Fruit fly (Drosophila melanogaster) whole organism, prepupa: Measurements from ENCODE around the gene Best2.

Experiments used
- Blimp-1 ChIP-seq: fragments of 200-800 bp; sonication (Bioruptor generic); optimal IDR thresholded peaks from 3 replicates; lab custom pipeline; 2017; ENCODE audit warnings: missing biosample characterization, missing genetic modification characterization, mild to moderate bottlenecking, moderate library complexity, missing genetic modification reagents
- CG10631 ChIP-seq: fragments of 200-800 bp; sonication (Bioruptor generic); optimal IDR thresholded peaks from 2 replicates; lab custom pipeline; 2016; ENCODE audit warnings: missing biosample characterization, missing genetic modification characterization
- CG10669 ChIP-seq: fragments of 200-800 bp; sonication (Bioruptor generic); optimal IDR thresholded peaks from 3 replicates; lab custom pipeline; 2018; ENCODE audit warnings: missing biosample characterization, mild to moderate bottlenecking, missing genetic modification characterization, moderate library complexity
- CG11294 ChIP-seq: fragments of 200-800 bp; sonication (Bioruptor generic); IDR thresholded peaks from 2 replicates; pipeline ENCODE4 v1.3.6; 2022; ENCODE audit warnings: missing biosample characterization, missing genetic modification characterization
- CG11762 ChIP-seq: fragments of 200-800 bp; sonication (Bioruptor generic); optimal IDR thresholded peaks from 3 replicates; lab custom pipeline; 2016; ENCODE audit warnings: missing biosample characterization, missing genetic modification characterization; ENCODE audit not compliant: insufficient read depth
- CG15336 ChIP-seq: fragments of 200-800 bp; sonication (Bioruptor generic); IDR thresholded peaks from 2 replicates; pipeline ENCODE4 v1.3.6; 2022; ENCODE audit warnings: missing biosample characterization, missing genetic modification characterization
- CG1621 ChIP-seq: fragments of 200-800 bp; sonication (Bioruptor generic); optimal IDR thresholded peaks from 3 replicates; lab custom pipeline; 2018; ENCODE audit warnings: missing biosample characterization, mild to moderate bottlenecking, missing genetic modification characterization
- CG16779 ChIP-seq: fragments of 200-800 bp; sonication (Bioruptor generic); optimal IDR thresholded peaks from 3 replicates; lab custom pipeline; 2017; ENCODE audit warnings: missing biosample characterization, mild to moderate bottlenecking, missing genetic modification characterization
- CG31627 ChIP-seq: fragments of 200-800 bp; sonication (Bioruptor generic); optimal IDR thresholded peaks from 3 replicates; lab custom pipeline; 2016; ENCODE audit warnings: missing biosample characterization, missing genetic modification characterization
- CG32006 ChIP-seq: fragments of 200-800 bp; sonication (Bioruptor generic); optimal IDR thresholded peaks from 3 replicates; lab custom pipeline; 2017; ENCODE audit warnings: missing biosample characterization, mild to moderate bottlenecking, missing genetic modification characterization
- CG34406 ChIP-seq: fragments of 200-800 bp; sonication (Bioruptor generic); optimal IDR thresholded peaks from 3 replicates; lab custom pipeline; 2016; ENCODE audit warnings: missing biosample characterization, missing genetic modification characterization
- CG3919 ChIP-seq: fragments of 200-800 bp; sonication (Bioruptor generic); optimal IDR thresholded peaks from 3 replicates; lab custom pipeline; 2016; ENCODE audit warnings: missing biosample characterization, missing genetic modification characterization
- CG4318 ChIP-seq: fragments of 200-800 bp; sonication (Bioruptor generic); optimal IDR thresholded peaks from 3 replicates; lab custom pipeline; 2017; ENCODE audit warnings: missing biosample characterization, mild to moderate bottlenecking, missing genetic modification characterization
- CG6163 ChIP-seq: fragments of 200-800 bp; sonication (Bioruptor generic); IDR thresholded peaks from 3 replicates; pipeline ENCODE4 v1.3.6; 2022; ENCODE audit warnings: missing biosample characterization, missing genetic modification characterization
- CG6276 ChIP-seq: fragments of 200-800 bp; sonication (Bioruptor generic); optimal IDR thresholded peaks from 2 replicates; lab custom pipeline; 2017; ENCODE audit warnings: missing biosample characterization, mild to moderate bottlenecking, missing genetic modification characterization
- CG6792 ChIP-seq: fragments of 200-800 bp; sonication (Bioruptor generic); optimal IDR thresholded peaks from 3 replicates; lab custom pipeline; 2016; ENCODE audit warnings: missing biosample characterization, missing genetic modification characterization
- CG6808 ChIP-seq: fragments of 200-800 bp; sonication (Bioruptor generic); optimal IDR thresholded peaks from 3 replicates; lab custom pipeline; 2017; ENCODE audit warnings: missing biosample characterization, missing genetic modification characterization, mild to moderate bottlenecking, moderate library complexity, missing genetic modification reagents
- CG6854 ChIP-seq: fragments of 200-800 bp; sonication (Bioruptor generic); optimal IDR thresholded peaks from 2 replicates; lab custom pipeline; 2017; ENCODE audit warnings: missing biosample characterization, mild to moderate bottlenecking, missing genetic modification characterization
- CG7368 ChIP-seq: fragments of 200-800 bp; sonication (Bioruptor generic); optimal IDR thresholded peaks from 3 replicates; lab custom pipeline; 2016; ENCODE audit warnings: missing biosample characterization, missing genetic modification characterization
- CG8632 ChIP-seq: fragments of 200-800 bp; sonication (Bioruptor generic); optimal IDR thresholded peaks from 3 replicates; lab custom pipeline; 2016; ENCODE audit warnings: missing biosample characterization, missing genetic modification characterization
- Eip75B ChIP-seq: fragments of 200-800 bp; sonication (Bioruptor generic); optimal IDR thresholded peaks from 3 replicates; lab custom pipeline; 2016; ENCODE audit warnings: missing biosample characterization, missing genetic modification characterization
- Eip78C ChIP-seq: fragments of 200-800 bp; sonication (Bioruptor generic); peaks from one replicate; lab custom pipeline; 2016; ENCODE audit warnings: missing biosample characterization, missing genetic modification characterization
- Ets21C ChIP-seq: fragments of 200-800 bp; sonication (Bioruptor generic); optimal IDR thresholded peaks from 3 replicates; lab custom pipeline; 2016; ENCODE audit warnings: missing biosample characterization, missing genetic modification characterization
- Ets96B ChIP-seq: fragments of 200-800 bp; optimal IDR thresholded peaks from 2 replicates; lab custom pipeline; 2019; ENCODE audit warnings: missing biosample characterization, mild to moderate bottlenecking, missing genetic modification characterization, moderate library complexity
- Gug ChIP-seq: fragments of 200-800 bp; sonication (Bioruptor generic); IDR thresholded peaks from 2 replicates; pipeline ENCODE4 v1.3.6; 2022; ENCODE audit warnings: missing biosample characterization, missing genetic modification characterization
- Hr38 ChIP-seq: sonication (Bioruptor generic); optimal IDR thresholded peaks from 2 replicates; lab custom pipeline; 2016; ENCODE audit warnings: missing biosample characterization, missing genetic modification characterization
- Hr39 ChIP-seq: fragments of 200-800 bp; sonication (Bioruptor generic); optimal IDR thresholded peaks from 2 replicates; lab custom pipeline; 2016; ENCODE audit warnings: missing biosample characterization, missing genetic modification characterization
- Hr4 ChIP-seq: fragments of 200-800 bp; sonication (Bioruptor generic); optimal IDR thresholded peaks from 3 replicates; lab custom pipeline; 2016; ENCODE audit warnings: missing biosample characterization, missing genetic modification characterization
- Lpt ChIP-seq: fragments of 200-800 bp; sonication (Bioruptor generic); optimal IDR thresholded peaks from 3 replicates; lab custom pipeline; 2016; ENCODE audit warnings: missing biosample characterization, missing genetic modification characterization
- OdsH ChIP-seq: fragments of 200-800 bp; sonication (Bioruptor generic); optimal IDR thresholded peaks from 3 replicates; lab custom pipeline; 2016; ENCODE audit warnings: missing biosample characterization, missing genetic modification characterization
- Sox102F ChIP-seq: fragments of 200-800 bp; sonication (Bioruptor generic); optimal IDR thresholded peaks from 2 replicates; lab custom pipeline; 2016; ENCODE audit warnings: missing biosample characterization, mild to moderate bottlenecking, missing genetic modification characterization
- Sox14 ChIP-seq: fragments of 200-800 bp; sonication (Bioruptor generic); optimal IDR thresholded peaks from 3 replicates; lab custom pipeline; 2016; ENCODE audit warnings: missing biosample characterization, missing genetic modification characterization
- Sox15 ChIP-seq: fragments of 200-800 bp; sonication (Bioruptor generic); optimal IDR thresholded peaks from 3 replicates; lab custom pipeline; 2016; ENCODE audit warnings: missing biosample characterization, missing genetic modification characterization
- achi ChIP-seq: fragments of 200-800 bp; sonication (Bioruptor generic); optimal IDR thresholded peaks from 3 replicates; lab custom pipeline; 2016; ENCODE audit warnings: missing biosample characterization, missing genetic modification characterization
- cyc ChIP-seq: fragments of 200-800 bp; sonication (Bioruptor generic); optimal IDR thresholded peaks from 3 replicates; lab custom pipeline; 2016; ENCODE audit warnings: missing biosample characterization, missing genetic modification characterization
- dac ChIP-seq: fragments of 200-800 bp; sonication (Bioruptor generic); optimal IDR thresholded peaks from 2 replicates; lab custom pipeline; 2017; ENCODE audit warnings: missing biosample characterization, mild to moderate bottlenecking, missing genetic modification characterization
- eg ChIP-seq: fragments of 200-800 bp; sonication (Bioruptor generic); IDR thresholded peaks from 3 replicates; pipeline ENCODE4 v1.3.6; 2022; ENCODE audit warnings: missing biosample characterization, missing genetic modification characterization
- esn ChIP-seq: fragments of 200-800 bp; sonication (Bioruptor generic); optimal IDR thresholded peaks from 2 replicates; lab custom pipeline; 2016; ENCODE audit warnings: missing biosample characterization, mild to moderate bottlenecking, missing genetic modification characterization, moderate library complexity
- fd59A ChIP-seq: fragments of 200-800 bp; sonication (Bioruptor generic); optimal IDR thresholded peaks from 2 replicates; lab custom pipeline; 2017; ENCODE audit warnings: missing biosample characterization, mild to moderate bottlenecking, missing genetic modification characterization, missing genetic modification reagents
- fd85E ChIP-seq: fragments of 200-800 bp; sonication (Bioruptor generic); optimal IDR thresholded peaks from 3 replicates; lab custom pipeline; 2016; ENCODE audit warnings: missing biosample characterization, missing genetic modification characterization
- fkh ChIP-seq: fragments of 200-800 bp; sonication (Bioruptor generic); optimal IDR thresholded peaks from 3 replicates; lab custom pipeline; 2017; ENCODE audit warnings: missing biosample characterization, mild to moderate bottlenecking, missing genetic modification characterization, moderate library complexity
- lz ChIP-seq: fragments of 200-800 bp; sonication (Bioruptor generic); optimal IDR thresholded peaks from 3 replicates; lab custom pipeline; 2016; ENCODE audit warnings: missing biosample characterization, missing genetic modification characterization
- net ChIP-seq: fragments of 200-800 bp; sonication (Bioruptor generic); optimal IDR thresholded peaks from 3 replicates; lab custom pipeline; 2016; ENCODE audit warnings: missing biosample characterization, missing genetic modification characterization
- pdm3 ChIP-seq: fragments of 200-800 bp; sonication (Bioruptor generic); optimal IDR thresholded peaks from 3 replicates; lab custom pipeline; 2016; ENCODE audit warnings: missing biosample characterization, missing genetic modification characterization
- salr ChIP-seq, 2 experiments: fragments of 200-800 bp; sonication (Bioruptor generic); optimal IDR thresholded peaks; 3 replicates each; lab custom pipeline; 2016 to 2018; ENCODE audit warnings: missing biosample characterization in 2 of 2, missing genetic modification characterization in 2 of 2, mild to moderate bottlenecking in 1 of 2
- spab ChIP-seq: fragments of 200-800 bp; sonication (Bioruptor generic); optimal IDR thresholded peaks from 2 replicates; lab custom pipeline; 2017; ENCODE audit warnings: missing biosample characterization, mild to moderate bottlenecking, missing genetic modification characterization, missing genetic modification reagents
- svp ChIP-seq: fragments of 200-800 bp; sonication (Bioruptor generic); peaks from one replicate; lab custom pipeline; 2016; ENCODE audit warnings: missing biosample characterization, missing genetic modification characterization
- topi ChIP-seq: fragments of 200-800 bp; sonication (Bioruptor generic); optimal IDR thresholded peaks from 3 replicates; lab custom pipeline; 2016; ENCODE audit warnings: missing biosample characterization, missing genetic modification characterization
- vri ChIP-seq: fragments of 200-800 bp; sonication (Bioruptor generic); optimal IDR thresholded peaks from 3 replicates; lab custom pipeline; 2016; ENCODE audit warnings: missing biosample characterization, mild to moderate bottlenecking, missing genetic modification characterization

The Best2 gene

dm6 chr3L:6263470-6263869 lies 7.0 kb upstream of the Best2 start (continued):
- TF ChIP-seq OdsH (GFP tag; lab: Kevin White, UChicago) (peak; percentile 4), CG15336 (GFP tag; lab: Robert Waterston, UW) (peak; percentile 72), Sox15 (no peak), CG8632 (GFP tag; lab: Kevin White, UChicago) (no peak), CG6854 (GFP tag; lab: Kevin White, UChicago) (no peak), topi (GFP tag; lab: Kevin White, UChicago) (no peak), Hr4 (GFP tag; lab: Kevin White, UChicago) (peak; percentile 82), Hr39 (GFP tag; lab: Kevin White, UChicago) (no peak), vri (GFP tag; lab: Kevin White, UChicago) (no peak), CG34406 (no peak), CG3919 (GFP tag; lab: Kevin White, UChicago) (no peak), CG6163 (GFP tag; lab: Robert Waterston, UW) (no peak), CG6792 (no peak), salr (GFP tag; optimal IDR thresholded peaks at IDR 0.05; lab: Kevin White, UChicago) (peak in 1 of 2 experiments; percentile 47), CG11762 (no peak), Eip75B (GFP tag; lab: Kevin White, UChicago) (no peak), dac (peak; percentile 12), CG10669 (GFP tag; lab: Kevin White, UChicago) (no peak), fd85E (GFP tag; lab: Kevin White, UChicago) (no peak), Lpt (GFP tag; lab: Kevin White, UChicago) (no peak)

dm6 chr3L:6262644-6263404 lies 6.4 kb upstream of the Best2 start, which contains the start of gene Ldh:
TSS of gene Ldh (minus strand) at chr3L:6262694.
- TF ChIP-seq net (peak; percentile 97), OdsH (GFP tag; lab: Kevin White, UChicago) (peak; percentile 96), CG11294 (GFP tag; lab: Robert Waterston, UW) (peak; percentile 71), CG6792 (peak; percentile 95), CG15336 (GFP tag; lab: Robert Waterston, UW) (peak; percentile 99), Gug (GFP tag; lab: Robert Waterston, UW) (peak; percentile 92), fd85E (GFP tag; lab: Kevin White, UChicago) (peak; percentile 71), Eip78C (GFP tag; lab: Kevin White, UChicago) (peak; percentile 100), fd59A (GFP tag; lab: Kevin White, UChicago) (peak; percentile 86), svp (GFP tag; lab: Kevin White, UChicago) (peak; percentile 99), achi (GFP tag; lab: Kevin White, UChicago) (peak; percentile 96), Hr39 (GFP tag; lab: Kevin White, UChicago) (peak; percentile 92), Ets21C (GFP tag; lab: Kevin White, UChicago) (peak; percentile 86), Ets96B (tag; lab: Kevin White, UChicago) (peak; percentile 84), Sox15 (peak; percentile 91), Lpt (GFP tag; lab: Kevin White, UChicago) (peak; percentile 97), lz (GFP tag; lab: Kevin White, UChicago) (peak; percentile 97), CG6276 (GFP tag; lab: Kevin White, UChicago) (peak; percentile 96), fkh (peak; percentile 75), cyc (GFP tag; lab: Kevin White, UChicago) (peak; percentile 95), spab (GFP tag; lab: Kevin White, UChicago) (peak; percentile 67), CG4318 (peak; percentile 96), Hr38 (GFP tag; lab: Kevin White, UChicago) (no peak), CG1621 (peak; percentile 74), Sox102F (GFP tag; lab: Kevin White, UChicago) (peak; percentile 98), CG7368 (GFP tag; lab: Kevin White, UChicago) (peak; percentile 88), CG10631 (GFP tag; lab: Kevin White, UChicago) (peak; percentile 94), topi (GFP tag; lab: Kevin White, UChicago) (peak; percentile 98), CG32006 (peak; percentile 99), CG16779 (tag; lab: Kevin White, UChicago) (peak; percentile 90), eg (GFP tag; lab: Robert Waterston, UW) (peak; percentile 95), pdm3 (GFP tag; lab: Kevin White, UChicago) (peak; percentile 96), esn (peak; percentile 99), Sox14 (GFP tag; lab: Kevin White, UChicago) (peak; percentile 95), CG31627 (peak; percentile 95), CG6808 (peak; percentile 80), Blimp-1 (GFP tag; lab: Kevin White, UChicago) (peak; percentile 89)
